Worm (Caenorhabditis elegans) whole organism, L2 larva: ENCODE results near the gene F32D8.2.

ENCODE experiments used
- C34F6.9 ChIP-seq: fragments of 150-350 bp; optimal IDR thresholded peaks from 2 replicates; lab custom pipeline; 2014; ENCODE audit warnings: missing biosample characterization, missing genetic modification characterization
- F13H6.1 ChIP-seq: sonication (generic microtip); optimal IDR thresholded peaks from 2 replicates; lab custom pipeline; 2016; ENCODE audit warnings: missing genetic modification characterization, missing compliant biosample characterization
- Y55F3AM.14 ChIP-seq: fragments of 200-800 bp; sonication (Bioruptor generic); optimal IDR thresholded peaks from 2 replicates; lab custom pipeline; 2018; ENCODE audit warnings: mild to moderate bottlenecking, missing genetic modification characterization, missing compliant biosample characterization
- ZK546.5 ChIP-seq: sonication (generic microtip); optimal IDR thresholded peaks from 2 replicates; lab custom pipeline; 2017; ENCODE audit warnings: missing biosample characterization, missing genetic modification characterization
- alr-1 ChIP-seq: fragments of 150-350 bp; optimal IDR thresholded peaks from 2 replicates; lab custom pipeline; 2014; ENCODE audit warnings: missing biosample characterization, missing genetic modification characterization
- aly-2 ChIP-seq: fragments of 150-350 bp; optimal IDR thresholded peaks from 2 replicates; lab custom pipeline; 2014; ENCODE audit warnings: missing biosample characterization, missing genetic modification characterization
- ama-1 ChIP-seq: fragments of 150-350 bp; optimal IDR thresholded peaks from 2 replicates; lab custom pipeline; 2018; ENCODE audit warnings: inconsistent platforms
- blmp-1 ChIP-seq: sonication (generic microtip); optimal IDR thresholded peaks from 2 replicates; lab custom pipeline; 2017; ENCODE audit warnings: missing genetic modification characterization, mild to moderate bottlenecking, missing compliant biosample characterization, antibody characterized with exemption, moderate library complexity; ENCODE audit not compliant: insufficient read depth
- ceh-16 ChIP-seq: fragments of 150-350 bp; optimal IDR thresholded peaks from 2 replicates; lab custom pipeline; 2014; ENCODE audit warnings: missing biosample characterization, missing genetic modification characterization
- ceh-82 ChIP-seq: fragments of 150-350 bp; optimal IDR thresholded peaks from 2 replicates; lab custom pipeline; 2014; ENCODE audit warnings: missing biosample characterization, missing genetic modification characterization
- crh-2 ChIP-seq: sonication (generic microtip); optimal IDR thresholded peaks from 2 replicates; lab custom pipeline; 2017; ENCODE audit warnings: missing biosample characterization, missing genetic modification characterization
- dmd-4 ChIP-seq: sonication (generic microtip); optimal IDR thresholded peaks from 2 replicates; lab custom pipeline; 2017; ENCODE audit warnings: missing biosample characterization, missing genetic modification characterization
- egl-27 ChIP-seq: sonication (generic microtip); optimal IDR thresholded peaks from 3 replicates; lab custom pipeline; 2017; ENCODE audit warnings: missing biosample characterization, missing genetic modification reagents, missing genetic modification characterization
- elt-1 ChIP-seq: fragments of 150-350 bp; optimal IDR thresholded peaks from 2 replicates; lab custom pipeline; 2014; ENCODE audit warnings: missing biosample characterization, missing genetic modification characterization
- elt-3 ChIP-seq: sonication (generic microtip); optimal IDR thresholded peaks from 2 replicates; lab custom pipeline; 2017; ENCODE audit warnings: missing biosample characterization, missing genetic modification characterization
- fos-1 ChIP-seq: fragments of 150-350 bp; optimal IDR thresholded peaks from 2 replicates; lab custom pipeline; 2014; ENCODE audit warnings: missing biosample characterization, missing genetic modification characterization
- gmeb-1 ChIP-seq: fragments of 150-350 bp; optimal IDR thresholded peaks from 2 replicates; lab custom pipeline; 2014; ENCODE audit warnings: missing biosample characterization, missing genetic modification characterization
- lin-11 ChIP-seq: fragments of 150-350 bp; sonication (generic microtip); optimal IDR thresholded peaks from 2 replicates; lab custom pipeline; 2014; ENCODE audit warnings: missing biosample characterization, missing genetic modification characterization, inconsistent platforms, mixed read lengths
- lin-13 ChIP-seq: fragments of 150-350 bp; optimal IDR thresholded peaks from 2 replicates; lab custom pipeline; 2014; ENCODE audit warnings: missing biosample characterization, missing genetic modification reagents, missing genetic modification characterization
- lin-39 ChIP-seq: fragments of 150-350 bp; optimal IDR thresholded peaks from 2 replicates; lab custom pipeline; 2014; ENCODE audit warnings: missing biosample characterization, missing genetic modification reagents, missing genetic modification characterization
- lsy-2 ChIP-seq, 2 experiments: fragments of 150-350 bp in 1 of 2; sonication (generic microtip) in 1 of 2; optimal IDR thresholded peaks; 2 replicates each; lab custom pipeline; 2014 to 2017; ENCODE audit warnings: missing biosample characterization in 2 of 2, missing genetic modification characterization in 2 of 2
- mab-5 ChIP-seq: fragments of 150-350 bp; optimal IDR thresholded peaks from 2 replicates; lab custom pipeline; 2014; ENCODE audit warnings: missing biosample characterization, missing genetic modification characterization
- mbf-1 ChIP-seq: sonication (generic microtip); optimal IDR thresholded peaks from 2 replicates; lab custom pipeline; 2017; ENCODE audit warnings: missing biosample characterization, missing genetic modification characterization
- mdl-1 ChIP-seq, 2 experiments: fragments of 150-350 bp in 1 of 2; sonication (generic microtip) in 1 of 2; optimal IDR thresholded peaks; 2 replicates each; lab custom pipeline; 2017; ENCODE audit warnings: missing biosample characterization in 2 of 2, missing genetic modification characterization in 2 of 2
- nhr-10 ChIP-seq: sonication (generic microtip); optimal IDR thresholded peaks from 2 replicates; lab custom pipeline; 2017; ENCODE audit warnings: missing biosample characterization, missing genetic modification characterization
- nhr-11 ChIP-seq: fragments of 150-350 bp; optimal IDR thresholded peaks from 2 replicates; lab custom pipeline; 2014; ENCODE audit warnings: missing biosample characterization, missing genetic modification characterization
- nhr-12 ChIP-seq: fragments of 150-350 bp; optimal IDR thresholded peaks from 2 replicates; lab custom pipeline; 2014; ENCODE audit warnings: missing biosample characterization, missing genetic modification characterization
- nhr-129 ChIP-seq: fragments of 150-350 bp; optimal IDR thresholded peaks from 2 replicates; lab custom pipeline; 2014; ENCODE audit warnings: missing biosample characterization, missing genetic modification characterization
- nhr-21 ChIP-seq: fragments of 150-350 bp; optimal IDR thresholded peaks from 2 replicates; lab custom pipeline; 2014; ENCODE audit warnings: missing biosample characterization, missing genetic modification characterization
- nhr-23 ChIP-seq: fragments of 150-350 bp; optimal IDR thresholded peaks from 2 replicates; lab custom pipeline; 2014; ENCODE audit warnings: missing biosample characterization, missing genetic modification reagents, missing genetic modification characterization
- nhr-237 ChIP-seq: fragments of 150-350 bp; optimal IDR thresholded peaks from 2 replicates; lab custom pipeline; 2014; ENCODE audit warnings: missing biosample characterization, missing genetic modification characterization
- nhr-25 ChIP-seq: fragments of 150-350 bp; sonication (generic microtip); optimal IDR thresholded peaks from 3 replicates; lab custom pipeline; 2014; ENCODE audit warnings: missing biosample characterization, missing genetic modification characterization
- nhr-6 ChIP-seq: fragments of 150-350 bp; optimal IDR thresholded peaks from 2 replicates; lab custom pipeline; 2014; ENCODE audit warnings: missing biosample characterization, missing genetic modification characterization
- nhr-77 ChIP-seq: fragments of 150-350 bp; optimal IDR thresholded peaks from 2 replicates; lab custom pipeline; 2014; ENCODE audit warnings: missing biosample characterization, missing genetic modification characterization
- peb-1 ChIP-seq: fragments of 150-350 bp; optimal IDR thresholded peaks from 2 replicates; lab custom pipeline; 2014; ENCODE audit warnings: missing biosample characterization, missing genetic modification characterization
- sem-4 ChIP-seq: fragments of 150-350 bp; optimal IDR thresholded peaks from 2 replicates; lab custom pipeline; 2014; ENCODE audit warnings: missing biosample characterization, missing genetic modification reagents, missing genetic modification characterization
- skn-1 ChIP-seq: sonication (generic microtip); optimal IDR thresholded peaks from 2 replicates; lab custom pipeline; 2017; ENCODE audit warnings: missing biosample characterization, missing genetic modification characterization
- sma-3 ChIP-seq: sonication (generic microtip); optimal IDR thresholded peaks from 2 replicates; lab custom pipeline; 2016; ENCODE audit warnings: missing genetic modification reagents, missing genetic modification characterization, missing compliant biosample characterization
- sma-9 ChIP-seq, 2 experiments: fragments of 150-350 bp in 1 of 2; sonication (generic microtip) in 1 of 2; optimal IDR thresholded peaks; 2 replicates each; lab custom pipeline; 2014 to 2016; ENCODE audit warnings: missing genetic modification characterization in 2 of 2, mild to moderate bottlenecking in 1 of 2, missing biosample characterization in 1 of 2, missing compliant biosample characterization in 1 of 2, missing genetic modification reagents in 1 of 2, moderate library complexity in 1 of 2
- snpc-4 ChIP-seq: fragments of 150-350 bp; optimal IDR thresholded peaks from 2 replicates; lab custom pipeline; 2014; ENCODE audit warnings: missing biosample characterization, missing genetic modification characterization
- unc-39 ChIP-seq: fragments of 150-350 bp; optimal IDR thresholded peaks from 2 replicates; lab custom pipeline; 2014; ENCODE audit warnings: missing biosample characterization, missing genetic modification characterization
- unc-55 ChIP-seq: fragments of 150-350 bp; sonication (generic microtip); optimal IDR thresholded peaks from 3 replicates; lab custom pipeline; 2014; ENCODE audit warnings: missing biosample characterization, missing genetic modification reagents, missing genetic modification characterization
- unc-62 ChIP-seq: fragments of 150-350 bp; optimal IDR thresholded peaks from 2 replicates; lab custom pipeline; 2014; ENCODE audit warnings: missing biosample characterization, missing genetic modification reagents, missing genetic modification characterization
- zag-1 ChIP-seq: fragments of 150-350 bp; optimal IDR thresholded peaks from 2 replicates; lab custom pipeline; 2014; ENCODE audit warnings: missing biosample characterization, missing genetic modification characterization
- ztf-1 ChIP-seq: fragments of 200-800 bp; sonication (Bioruptor generic); conservative IDR thresholded peaks from 2 replicates; pipeline ENCODE4 v1.3.6; 2022; ENCODE audit warnings: missing genetic modification characterization, missing compliant biosample characterization
- ztf-11 ChIP-seq: sonication (generic microtip); optimal IDR thresholded peaks from 2 replicates; lab custom pipeline; 2017; ENCODE audit warnings: missing biosample characterization, missing genetic modification characterization
- ztf-4 ChIP-seq: fragments of 150-350 bp; optimal IDR thresholded peaks from 2 replicates; lab custom pipeline; 2014; ENCODE audit warnings: missing biosample characterization, missing genetic modification characterization

Gene F32D8.2

DNA sequence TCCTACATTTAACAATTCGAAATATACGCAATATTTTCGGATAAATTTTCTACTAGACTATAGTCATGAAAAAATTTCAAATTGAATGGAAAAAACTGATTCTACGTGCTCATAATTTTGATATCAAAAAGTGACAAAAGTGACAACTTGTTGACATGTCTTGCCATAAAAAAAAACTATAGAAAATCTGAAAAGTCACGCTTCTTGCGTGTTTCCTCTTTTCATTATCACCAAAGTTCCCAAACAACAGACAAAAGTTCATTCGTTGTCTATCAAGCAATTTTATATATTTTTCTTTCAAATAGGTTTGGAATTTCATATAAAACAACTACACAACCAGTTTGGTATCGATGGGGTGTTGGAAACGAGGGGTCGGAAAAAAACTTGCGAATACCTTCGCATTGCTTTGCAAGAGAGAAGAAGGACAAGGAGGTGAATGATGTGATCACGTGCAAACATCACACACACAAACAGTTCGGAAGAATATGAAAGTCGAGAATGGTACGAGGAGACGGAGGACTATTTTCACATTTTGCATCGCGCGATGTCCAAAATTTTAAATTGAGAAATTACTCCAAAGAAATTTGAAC lies 24.4 kb upstream of the F32D8.2 start:
- TF ChIP-seq Y55F3AM.14 (no peak), gmeb-1 (tag; lab: Kevin White, UChicago) (no peak), ztf-11 (tag; lab: Kevin White, UChicago) (no peak), crh-2 (tag; lab: Kevin White, UChicago) (no peak), ztf-4 (tag; lab: Kevin White, UChicago) (no peak), unc-39 (tag; lab: Kevin White, UChicago) (no peak), nhr-21 (no peak), fos-1 (tag; lab: Kevin White, UChicago) (no peak), egl-27 (tag; lab: Kevin White, UChicago) (no peak), peb-1 (tag; lab: Kevin White, UChicago) (no peak), F13H6.1 (tag; lab: Kevin White, UChicago) (peak; percentile 18), ceh-16 (tag; lab: Kevin White, UChicago) (no peak), nhr-129 (tag; lab: Kevin White, UChicago) (peak; percentile 47), sem-4 (tag; lab: Kevin White, UChicago) (no peak), lin-13 (GFP tag; lab: Kevin White, UChicago) (no peak), lsy-2 (tag; optimal IDR thresholded peaks at IDR 0.05; lab: Kevin White, UChicago) (no peak), aly-2 (tag; lab: Kevin White, UChicago) (no peak), snpc-4 (tag; lab: Kevin White, UChicago) (no peak), nhr-11 (tag; lab: Kevin White, UChicago) (no peak), sma-9 (GFP tag; optimal IDR thresholded peaks at IDR 0.05; lab: Kevin White, UChicago) (no peak), sma-9 (tag; optimal IDR thresholded peaks at IDR 0.05; lab: Kevin White, UChicago) (no peak), elt-1 (tag; lab: Kevin White, UChicago) (no peak), dmd-4 (tag; lab: Kevin White, UChicago) (no peak), nhr-6 (tag; lab: Kevin White, UChicago) (no peak), mdl-1 (tag; optimal IDR thresholded peaks at IDR 0.05; lab: Kevin White, UChicago) (no peak), nhr-25 (tag; lab: Kevin White, UChicago) (peak; percentile 56), alr-1 (tag; lab: Kevin White, UChicago) (no peak)

- no peak for TF ChIP-seq nhr-129 (tag; lab: Kevin White, UChicago)
- no peak for TF ChIP-seq ZK546.5 (tag; lab: Kevin White, UChicago)
- TF ChIP-seq mab-5 (tag; lab: Kevin White, UChicago), result no peak
- TF ChIP-seq lin-39 (tag; lab: Kevin White, UChicago), result no peak
- no peak for TF ChIP-seq alr-1 (tag; lab: Kevin White, UChicago)
- no peak for TF ChIP-seq mbf-1 (tag; lab: Kevin White, UChicago)
- no peak for TF ChIP-seq ceh-16 (tag; lab: Kevin White, UChicago)
- TF ChIP-seq blmp-1 (tag; lab: Kevin White, UChicago), result peak; percentile 44
- no peak for TF ChIP-seq crh-2 (tag; lab: Kevin White, UChicago)
- peak; percentile 66 for TF ChIP-seq Y55F3AM.14
- TF ChIP-seq lin-11, result no peak
- no peak for TF ChIP-seq nhr-12 (tag; lab: Kevin White, UChicago)
- TF ChIP-seq dmd-4 (tag; lab: Kevin White, UChicago), result no peak
- no peak for TF ChIP-seq peb-1 (tag; lab: Kevin White, UChicago)
- TF ChIP-seq ztf-11 (tag; lab: Kevin White, UChicago), result no peak
- no peak for TF ChIP-seq elt-1 (tag; lab: Kevin White, UChicago)
- TF ChIP-seq F13H6.1 (tag; lab: Kevin White, UChicago), result peak; percentile 11
- TF ChIP-seq ztf-1 (GFP tag; lab: Robert Waterston, UW), result no peak
- TF ChIP-seq skn-1 (tag; lab: Kevin White, UChicago), result no peak
- no peak for TF ChIP-seq ztf-4 (tag; lab: Kevin White, UChicago)
- peak; percentile 77 for TF ChIP-seq sma-9 (GFP tag; optimal IDR thresholded peaks at IDR 0.05; lab: Kevin White, UChicago)
- no peak for TF ChIP-seq sma-9 (tag; optimal IDR thresholded peaks at IDR 0.05; lab: Kevin White, UChicago)
- peak; percentile 17 for TF ChIP-seq sma-3
- TF ChIP-seq ceh-82 (tag; lab: Kevin White, UChicago), result no peak
- peak; percentile 3 for TF ChIP-seq C34F6.9 (tag; lab: Kevin White, UChicago)
- TF ChIP-seq nhr-237, result no peak
- no peak for TF ChIP-seq unc-55
- no peak for TF ChIP-seq lsy-2 (tag; optimal IDR thresholded peaks at IDR 0.05; lab: Kevin White, UChicago)
- TF ChIP-seq fos-1 (tag; lab: Kevin White, UChicago), result peak; percentile 94
- TF ChIP-seq snpc-4 (tag; lab: Kevin White, UChicago), result no peak
- TF ChIP-seq gmeb-1 (tag; lab: Kevin White, UChicago), result peak; percentile 24
- TF ChIP-seq nhr-77 (tag; lab: Kevin White, UChicago), result no peak
- TF ChIP-seq unc-39 (tag; lab: Kevin White, UChicago), result no peak
- no peak for TF ChIP-seq elt-3 (tag; lab: Kevin White, UChicago)
- no peak for TF ChIP-seq ama-1 (lab: Kevin White, UChicago)
- TF ChIP-seq unc-62 (GFP tag; lab: Kevin White, UChicago), result no peak
- TF ChIP-seq nhr-11 (tag; lab: Kevin White, UChicago), result no peak
- peak; percentile 18 for TF ChIP-seq nhr-25 (tag; lab: Kevin White, UChicago)
- no peak for TF ChIP-seq nhr-6 (tag; lab: Kevin White, UChicago)
- no peak for TF ChIP-seq egl-27 (tag; lab: Kevin White, UChicago)
- no peak for TF ChIP-seq sem-4 (tag; lab: Kevin White, UChicago)
- no peak for TF ChIP-seq aly-2 (tag; lab: Kevin White, UChicago)
- TF ChIP-seq nhr-23, result no peak
- TF ChIP-seq lin-13 (GFP tag; lab: Kevin White, UChicago), result no peak
- no peak for TF ChIP-seq zag-1
- no peak for TF ChIP-seq nhr-10 (tag; lab: Kevin White, UChicago)
Measured at ce11 chrV:10859775-10860174, 23.8 kb upstream of the F32D8.2 start.
